Worm (Caenorhabditis elegans) whole organism, dauer: Measurements from ENCODE around the gene C50B8.5.

Source experiments
- unc-62 ChIP-seq: sonication (generic microtip); optimal IDR thresholded peaks from 2 replicates; lab custom pipeline; 2017; ENCODE audit warnings: missing biosample characterization, missing genetic modification reagents, missing genetic modification characterization

C50B8.5 gene

ce11 chrV:13577463-13577862, 3.3 kb upstream of the C50B8.5 start:
- TF ChIP-seq unc-62 (GFP tag; lab: Kevin White, UChicago), result no peak

DNA sequence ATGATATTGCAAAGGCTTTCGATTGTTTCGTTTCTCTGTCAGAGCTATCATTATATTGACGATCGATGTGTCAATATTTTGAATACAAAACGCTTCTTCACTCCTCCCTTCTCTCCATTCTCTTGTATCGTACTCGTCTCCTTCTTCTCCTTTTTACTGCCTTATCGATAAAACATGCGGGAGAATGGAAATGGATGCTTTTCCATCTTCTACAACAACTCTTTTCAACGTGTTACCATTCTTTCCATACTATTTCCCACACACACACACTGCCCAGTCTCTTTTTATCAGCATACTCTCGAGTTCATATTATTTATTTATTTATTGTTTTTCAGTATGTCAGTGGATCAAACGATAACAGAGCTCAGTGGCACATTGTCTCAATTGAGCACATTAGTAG, 2.1 kb upstream of the C50B8.5 start, which contains the start of gene C50B8.6:
TSS of gene C50B8.6 (plus strand) at position 336 of the 400 bp plus-strand sequence.
- TF ChIP-seq unc-62 (GFP tag; lab: Kevin White, UChicago), result no peak

- no peak for TF ChIP-seq unc-62 (GFP tag; lab: Kevin White, UChicago)
Measured at ce11 chrV:13584484-13584883, 3.7 kb downstream of the C50B8.5 start, which contains the start of gene F53F4.1. F53F4.1 (plus strand) TSS chrV:13584784.

ce11 chrV:13587902-13588301, 7.1 kb downstream of the C50B8.5 start, which contains the start of gene F53F4.17:
F53F4.17 (plus strand) TSS chrV:13588202.
- TF ChIP-seq unc-62 (GFP tag; lab: Kevin White, UChicago), result no peak

- no peak for TF ChIP-seq unc-62 (GFP tag; lab: Kevin White, UChicago)
Measured at ce11 chrV:13589494-13590176, 8.9 kb downstream of the C50B8.5 start, which contains the start of the genes F53F4.2 and F53F4.18. F53F4.2 (minus strand) TSS chrV:13589594. F53F4.18 (plus strand) TSS chrV:13590126.

DNA sequence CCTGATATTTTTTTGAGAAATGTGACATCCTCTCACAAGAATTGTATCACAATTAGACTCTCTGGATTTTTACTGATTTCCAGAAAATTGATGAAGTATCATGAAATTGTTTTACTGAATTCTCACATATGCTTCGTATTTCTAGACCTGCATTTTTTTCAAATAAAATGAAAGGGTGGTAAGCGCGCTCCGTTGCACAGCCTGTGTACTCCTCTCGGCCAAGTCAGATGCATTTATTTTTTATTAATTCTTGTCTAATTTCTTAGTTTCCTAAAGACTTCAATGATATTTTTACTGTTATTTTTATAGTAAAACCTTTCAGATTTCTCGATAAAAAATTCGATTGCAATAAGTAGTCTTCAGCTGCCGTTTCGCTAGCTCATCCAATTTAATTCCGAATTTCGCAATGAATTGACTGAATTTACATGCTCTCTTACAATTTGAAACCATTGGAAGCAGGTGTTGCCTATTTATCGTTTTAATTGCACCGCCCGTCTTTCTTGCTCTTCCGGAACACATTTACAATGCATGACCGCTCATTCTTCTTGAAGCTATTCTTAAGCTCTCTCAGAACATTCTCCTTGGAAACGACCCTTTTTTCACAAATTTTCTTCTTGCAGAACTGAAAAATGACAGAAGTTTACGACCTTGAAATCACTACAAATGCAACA, 10.9 kb downstream of the C50B8.5 start, which contains the start of gene tbcb-1:
TSS of gene tbcb-1 (plus strand) at position 621 of the 671 bp plus-strand sequence.
- no peak for TF ChIP-seq unc-62 (GFP tag; lab: Kevin White, UChicago)

ce11 chrV:13593083-13593482, 12.3 kb downstream of the C50B8.5 start, which contains the start of gene F53F4.4:
F53F4.4 (plus strand) TSS chrV:13593383.
- TF ChIP-seq unc-62 (GFP tag; lab: Kevin White, UChicago), result no peak

ce11 chrV:13598370-13598769, 17.6 kb downstream of the C50B8.5 start:
- TF ChIP-seq unc-62 (GFP tag; lab: Kevin White, UChicago), result no peak

DNA sequence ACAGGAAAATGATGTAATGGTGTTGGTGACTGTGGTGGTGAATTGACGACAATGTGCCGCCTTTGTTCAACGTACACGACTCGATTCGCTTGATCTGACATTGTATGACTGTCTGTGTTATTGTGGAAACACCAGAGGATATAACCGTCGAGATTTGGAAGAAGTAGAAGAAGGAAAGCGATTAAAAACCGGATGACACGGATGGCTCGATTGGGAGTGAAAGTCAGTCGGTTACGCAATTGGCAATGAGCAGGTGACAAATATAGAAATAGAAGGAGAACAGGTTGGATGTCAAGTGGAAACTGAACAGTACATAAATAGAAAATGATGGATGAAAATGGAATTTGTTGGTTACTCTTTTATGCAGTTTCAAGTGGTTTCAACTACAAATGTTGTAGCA, 20.1 kb downstream of the C50B8.5 start, which contains the start of gene rdy-2:
TSS of gene rdy-2 (minus strand) at position 101 of the 400 bp plus-strand sequence.
- no peak for TF ChIP-seq unc-62 (GFP tag; lab: Kevin White, UChicago)

DNA sequence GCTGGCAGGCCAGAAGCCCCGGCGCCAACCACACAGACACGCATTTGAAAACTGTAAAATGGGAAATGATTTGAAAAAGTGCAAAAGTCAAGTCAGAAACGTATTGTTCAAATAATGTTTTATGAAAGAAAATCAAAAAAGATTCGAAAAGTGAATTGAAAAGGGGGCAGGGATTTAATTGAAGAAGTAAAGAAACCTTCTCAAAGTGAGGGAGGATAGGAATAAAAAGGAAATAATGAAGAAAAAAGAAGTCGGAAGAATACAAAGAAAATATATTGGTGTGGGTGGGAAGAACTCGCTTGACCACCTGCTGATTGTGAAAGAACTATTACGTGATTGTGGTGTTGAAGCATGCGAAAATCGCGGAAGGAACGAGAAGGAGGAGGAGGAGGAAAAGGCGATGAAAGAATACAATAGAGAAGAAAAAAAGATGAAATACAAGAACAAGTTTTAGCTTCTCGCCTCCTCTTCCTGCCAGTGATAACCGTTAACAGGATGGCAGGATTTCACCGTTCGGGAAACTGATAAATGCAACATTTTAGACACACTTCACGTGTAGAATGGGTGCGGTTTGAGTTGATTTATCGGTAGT, 26.0 kb downstream of the C50B8.5 start, which contains the start of gene fmo-4:
TSS of gene fmo-4 (minus strand) at position 51 of the 592 bp plus-strand sequence.
- TF ChIP-seq unc-62 (GFP tag; lab: Kevin White, UChicago), result no peak

- no peak for TF ChIP-seq unc-62 (GFP tag; lab: Kevin White, UChicago)
Measured at ce11 chrV:13608486-13608885, 27.7 kb downstream of the C50B8.5 start.

ce11 chrV:13609806-13610205, 29.0 kb downstream of the C50B8.5 start:
- no peak for TF ChIP-seq unc-62 (GFP tag; lab: Kevin White, UChicago)

ce11 chrV:13611782-13612181, 31.0 kb downstream of the C50B8.5 start, which contains the start of gene spig-9:
spig-9 (minus strand) TSS chrV:13611882.
- TF ChIP-seq unc-62 (GFP tag; lab: Kevin White, UChicago), result no peak

DNA sequence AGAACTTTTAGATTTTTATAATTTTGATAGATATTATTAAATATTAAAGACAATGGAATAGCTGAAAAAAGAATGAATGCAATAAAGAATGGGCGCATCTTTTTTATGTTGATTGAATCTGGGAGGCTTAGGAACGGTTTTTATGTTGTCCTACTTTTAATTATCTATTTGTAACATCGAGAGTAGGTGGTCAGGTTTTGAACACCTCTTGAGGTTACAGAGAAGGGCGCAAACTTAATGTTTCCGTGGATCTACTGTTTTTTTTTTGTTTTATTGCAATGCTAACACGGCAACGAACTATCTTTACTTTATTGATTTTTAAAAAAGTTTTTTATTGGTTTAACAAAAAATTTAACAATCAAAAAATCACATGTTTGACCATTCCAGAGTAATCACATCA, 33.1 kb downstream of the C50B8.5 start, which contains the start of gene F53F4.7:
TSS of gene F53F4.7 (minus strand) at position 101 of the 400 bp plus-strand sequence.
- TF ChIP-seq unc-62 (GFP tag; lab: Kevin White, UChicago), result no peak

DNA sequence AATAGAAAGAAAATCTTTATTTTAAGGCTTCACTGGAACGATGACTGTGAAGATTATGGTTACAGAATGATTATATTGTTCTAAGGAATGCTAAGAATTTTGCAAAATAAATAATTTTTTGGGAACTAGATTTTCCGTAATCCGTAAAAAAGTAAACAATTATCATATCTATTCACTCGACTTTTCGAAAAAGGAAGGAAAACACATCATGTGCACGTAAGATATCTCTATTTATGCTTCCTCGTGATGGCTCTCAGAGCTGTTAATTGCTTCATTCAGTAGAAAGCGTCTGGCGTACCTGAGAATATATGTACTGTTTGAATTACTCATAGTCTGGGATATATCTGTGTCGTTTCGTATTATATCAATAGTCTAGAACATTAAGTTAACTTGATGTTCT, 39.0 kb downstream of the C50B8.5 start, which contains the start of gene srd-11:
TSS of gene srd-11 (minus strand) at position 101 of the 400 bp plus-strand sequence.
- TF ChIP-seq unc-62 (GFP tag; lab: Kevin White, UChicago), result no peak
